Fruit fly (Drosophila melanogaster): ENCODE measurements around the gene CG31495.

dm6 chr3R:13807330-13807729 lies 32.4 kb downstream of the CG31495 start:
- no peak for TF ChIP-seq Met (GFP tag; optimal IDR thresholded peaks at IDR 0.05)
- no peak for TF ChIP-seq lz (GFP tag; optimal IDR thresholded peaks at IDR 0.05)
- no peak for TF ChIP-seq Eip75B (GFP tag; optimal IDR thresholded peaks at IDR 0.05)
- TF ChIP-seq dac (GFP tag; optimal IDR thresholded peaks at IDR 0.05): no peak
- TF ChIP-seq CG8119 (GFP tag; IDR thresholded peaks at IDR 0.05): no peak
- no peak for TF ChIP-seq CG3919 (GFP tag; optimal IDR thresholded peaks at IDR 0.05)
- TF ChIP-seq Eip93F (GFP tag; optimal IDR thresholded peaks at IDR 0.05): no peak
- no peak for TF ChIP-seq Sox102F (GFP tag; optimal IDR thresholded peaks at IDR 0.05)
- TF ChIP-seq CG34406 (GFP tag; optimal IDR thresholded peaks at IDR 0.05): no peak
- no peak for TF ChIP-seq CG11294 (GFP tag; IDR thresholded peaks at IDR 0.05)
- TF ChIP-seq CG10631 (GFP tag; optimal IDR thresholded peaks at IDR 0.05): no peak
- no peak for TF ChIP-seq CG6792 (GFP tag; optimal IDR thresholded peaks at IDR 0.05)
- no peak for TF ChIP-seq Ets21C (GFP tag; optimal IDR thresholded peaks at IDR 0.05)
- no peak for TF ChIP-seq Blimp-1 (GFP tag; optimal IDR thresholded peaks at IDR 0.05)
